Fruit fly (Drosophila melanogaster) S2 (cell line): ENCODE measurements around the gene CG5326.

Experiments used
- CG8478 ChIP-seq: fragments of >200 bp; optimal IDR thresholded peaks from 2 replicates; lab custom pipeline; 2018
- CTCF ChIP-seq, 2 experiments: fragments of >200 bp; optimal IDR thresholded peaks; 2 replicates each; lab custom pipeline; 2018

Gene CG5326

DNA sequence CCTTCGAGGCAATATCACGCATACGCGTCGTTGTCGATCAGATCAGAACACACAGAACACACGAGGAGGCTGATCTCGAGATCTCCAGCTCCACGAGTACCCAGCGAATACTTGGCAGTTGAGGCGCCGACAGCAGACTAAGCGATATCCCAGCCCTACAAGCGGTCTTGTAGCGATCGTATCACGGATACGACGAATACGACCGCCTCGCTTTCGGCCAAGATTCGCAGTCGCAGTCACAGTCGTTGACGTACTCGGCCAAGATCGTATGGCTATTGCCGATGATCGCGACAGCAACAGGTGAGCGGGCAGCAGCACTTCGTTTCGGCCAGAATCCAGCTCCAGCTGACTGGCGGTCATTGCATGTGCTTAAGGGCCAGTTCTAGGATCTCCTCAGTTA, at the start of gene CG5326:
CG5326 (minus strand) TSS at position 158 of the 400 bp plus-strand sequence.
- no peak for TF ChIP-seq CG8478 (lab: Kevin White, UChicago)
- no peak for TF ChIP-seq CTCF (optimal IDR thresholded peaks at IDR 0.05; lab: Kevin White, UChicago)

dm6 chr3R:22589311-22589710, 49.6 kb upstream of the CG5326 start:
- TF ChIP-seq CTCF (optimal IDR thresholded peaks at IDR 0.05; lab: Kevin White, UChicago) = no peak
- TF ChIP-seq CG8478 (lab: Kevin White, UChicago) = no peak

DNA sequence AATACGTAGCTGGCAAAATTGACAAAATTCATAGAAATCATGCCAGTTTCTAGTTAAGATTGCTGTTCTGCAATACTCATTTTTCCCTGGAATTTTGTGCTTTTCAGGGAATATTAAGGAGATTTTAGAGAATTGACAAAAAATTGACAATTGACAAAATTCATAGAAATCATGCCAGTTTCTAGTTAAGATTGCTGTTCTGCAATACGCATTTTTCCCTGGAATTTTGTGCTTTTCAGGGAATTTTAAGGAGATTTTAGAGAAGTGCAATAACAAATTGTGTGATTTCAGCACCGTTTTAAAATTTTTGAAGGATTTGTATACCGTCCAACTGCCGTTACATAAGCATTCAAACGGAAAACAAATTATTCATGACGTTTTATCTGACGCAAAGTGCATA, 49.0 kb upstream of the CG5326 start:
- no peak for TF ChIP-seq CG8478 (lab: Kevin White, UChicago)
- no peak for TF ChIP-seq CTCF (optimal IDR thresholded peaks at IDR 0.05; lab: Kevin White, UChicago)

DNA sequence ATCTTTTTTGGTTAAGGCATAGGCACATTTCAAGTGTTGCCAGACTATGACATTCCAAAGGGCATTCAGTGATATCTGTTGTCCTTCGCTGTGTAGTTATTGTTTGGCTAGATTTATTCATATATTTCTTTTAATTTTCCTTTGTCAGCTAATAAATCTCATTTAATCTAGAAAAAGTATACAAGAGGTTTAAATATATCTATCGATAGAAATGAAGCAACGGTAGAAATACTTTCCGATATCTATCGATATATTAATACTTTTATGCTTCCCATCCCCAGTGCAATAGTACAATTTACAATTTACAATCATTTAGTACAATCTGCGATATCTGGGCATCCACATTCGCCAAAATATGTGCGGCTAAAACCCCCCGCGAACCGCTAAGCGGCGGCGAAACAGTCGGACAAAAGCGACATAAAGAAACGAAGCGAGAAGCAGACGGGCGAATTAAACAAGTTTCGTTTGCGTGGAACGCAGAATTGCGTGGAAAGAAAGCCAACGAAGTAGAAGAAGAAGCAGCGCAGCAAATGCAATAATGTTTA, 47.8 kb upstream of the CG5326 start, which contains the start of gene Efa6:
Efa6 (plus strand) TSS at position 337 of the 545 bp plus-strand sequence.
- TF ChIP-seq CG8478 (lab: Kevin White, UChicago) (no peak), CTCF (optimal IDR thresholded peaks at IDR 0.05; lab: Kevin White, UChicago) (no peak)

dm6 chr3R:22586525-22586924, 46.8 kb upstream of the CG5326 start, which contains the start of gene btn:
TSS of gene btn (minus strand) at chr3R:22586625.
- TF ChIP-seq CG8478 (lab: Kevin White, UChicago) (no peak), CTCF (optimal IDR thresholded peaks at IDR 0.05; lab: Kevin White, UChicago) (no peak)

- TF ChIP-seq CG8478 (lab: Kevin White, UChicago) (no peak), CTCF (optimal IDR thresholded peaks at IDR 0.05; lab: Kevin White, UChicago) (peak in 1 of 2 experiments; percentile 4)
Measured at dm6 chr3R:22584582-22584981, 44.9 kb upstream of the CG5326 start, which contains the start of the genes CG33107 and CG6937. TSS of gene CG33107 (minus strand) at chr3R:22584718. TSS of gene CG6937 (plus strand) at chr3R:22584773.

DNA sequence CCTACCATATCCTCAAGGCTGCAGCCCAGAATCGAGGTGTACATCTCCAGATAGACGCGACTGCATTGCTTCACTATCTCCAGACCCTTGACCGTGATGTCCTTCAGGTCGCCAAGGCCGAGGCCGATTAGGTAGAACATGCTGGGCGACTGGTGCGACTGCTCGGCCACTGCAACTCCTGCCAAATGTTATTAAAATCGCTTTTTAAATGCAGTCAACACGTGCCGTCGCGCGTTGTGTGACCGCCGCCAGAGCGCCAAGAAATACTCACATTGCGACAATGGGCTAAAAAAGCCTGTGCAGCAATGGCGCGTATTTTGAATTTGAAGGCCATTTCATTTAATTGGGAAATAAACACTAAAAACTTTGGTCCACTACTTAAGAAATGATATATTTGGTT, 43.3 kb upstream of the CG5326 start, which contains the start of gene Dph5:
Dph5 (minus strand) TSS at position 245 of the 400 bp plus-strand sequence.
- TF ChIP-seq CG8478 (lab: Kevin White, UChicago) (no peak), CTCF (optimal IDR thresholded peaks at IDR 0.05; lab: Kevin White, UChicago) (peak in 1 of 2 experiments; percentile 26)

DNA sequence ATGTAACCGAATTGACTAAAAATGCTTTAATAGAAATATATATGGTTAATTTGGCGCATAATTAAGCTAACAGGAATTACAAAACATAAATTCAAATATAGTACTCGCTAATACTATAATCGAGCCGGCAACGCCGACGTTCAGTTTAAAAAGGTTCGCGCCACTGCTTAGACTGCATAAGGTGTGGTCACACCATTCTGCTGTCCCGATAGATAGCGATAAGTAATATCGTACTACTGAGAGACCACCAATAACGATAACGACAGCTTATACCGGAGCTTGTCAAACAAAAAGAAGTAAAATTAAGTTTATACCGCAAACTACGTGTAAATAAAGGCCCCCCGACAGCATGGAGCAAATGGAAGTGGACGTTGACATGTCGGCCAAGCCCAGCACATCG, 40.8 kb upstream of the CG5326 start, which contains the start of gene CSN6:
CSN6 (plus strand) TSS at position 228 of the 400 bp plus-strand sequence.
- no peak for TF ChIP-seq CG8478 (lab: Kevin White, UChicago)
- peak; percentile 50 to 57 for TF ChIP-seq CTCF (optimal IDR thresholded peaks at IDR 0.05; lab: Kevin White, UChicago)

dm6 chr3R:22576979-22577378, 37.3 kb upstream of the CG5326 start:
- no peak for TF ChIP-seq CTCF (optimal IDR thresholded peaks at IDR 0.05; lab: Kevin White, UChicago)

dm6 chr3R:22576096-22576697, 36.5 kb upstream of the CG5326 start:
- no peak for TF ChIP-seq CTCF (optimal IDR thresholded peaks at IDR 0.05; lab: Kevin White, UChicago)
- no peak for TF ChIP-seq CG8478 (lab: Kevin White, UChicago)

dm6 chr3R:22573590-22573989, 33.9 kb upstream of the CG5326 start:
- TF ChIP-seq CTCF (optimal IDR thresholded peaks at IDR 0.05; lab: Kevin White, UChicago) (no peak), CG8478 (lab: Kevin White, UChicago) (no peak)

DNA sequence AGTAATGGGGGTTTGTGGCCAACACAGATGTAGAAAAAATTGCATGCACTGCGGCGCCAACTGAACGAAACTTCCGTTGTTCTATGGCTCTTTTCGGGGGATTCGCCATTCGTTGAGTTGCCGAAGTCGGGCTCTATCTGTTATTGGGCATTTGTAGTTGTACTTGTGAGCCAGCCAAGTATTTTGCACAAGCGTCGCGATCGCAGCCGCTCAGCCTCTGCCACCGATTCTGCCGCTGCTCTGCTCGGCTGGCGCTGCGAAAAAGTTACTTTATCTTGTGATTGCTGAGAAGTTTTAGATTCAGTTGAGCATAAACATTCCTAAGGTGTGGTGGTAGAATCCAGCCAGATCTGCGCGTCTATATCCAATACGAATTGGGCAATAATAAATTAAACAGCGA, 30.2 kb upstream of the CG5326 start, which contains the start of gene CG33110:
CG33110 (plus strand) TSS at position 301 of the 400 bp plus-strand sequence.
- TF ChIP-seq CG8478 (lab: Kevin White, UChicago) (no peak), CTCF (optimal IDR thresholded peaks at IDR 0.05; lab: Kevin White, UChicago) (no peak)

- TF ChIP-seq CG8478 (lab: Kevin White, UChicago) (no peak), CTCF (optimal IDR thresholded peaks at IDR 0.05; lab: Kevin White, UChicago) (no peak)
Measured at dm6 chr3R:22568508-22568907, 28.8 kb upstream of the CG5326 start.

DNA sequence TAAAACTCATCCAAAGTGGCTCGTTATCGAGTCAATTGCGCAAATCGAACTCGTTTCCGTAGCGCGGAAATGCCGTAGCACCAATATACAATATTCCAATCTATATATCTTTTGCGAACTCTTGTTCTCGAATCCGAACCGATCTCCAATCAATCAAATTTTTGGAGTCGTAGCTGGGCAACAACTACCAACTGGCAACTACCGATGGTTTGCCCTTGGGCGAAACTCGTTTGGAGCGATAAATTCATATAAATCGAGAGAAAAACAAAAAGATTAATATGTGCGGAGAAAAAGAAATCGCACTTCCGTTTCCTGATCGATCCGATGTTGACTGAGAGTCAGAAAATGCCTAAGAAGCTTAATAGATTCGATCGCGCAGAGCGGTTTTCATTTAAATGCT, 26.0 kb upstream of the CG5326 start:
- TF ChIP-seq CG8478 (lab: Kevin White, UChicago) (no peak), CTCF (optimal IDR thresholded peaks at IDR 0.05; lab: Kevin White, UChicago) (no peak)

dm6 chr3R:22564707-22565106, 25.0 kb upstream of the CG5326 start:
- TF ChIP-seq CG8478 (lab: Kevin White, UChicago) (no peak), CTCF (optimal IDR thresholded peaks at IDR 0.05; lab: Kevin White, UChicago) (peak in 1 of 2 experiments; percentile 49)
